Worm (Caenorhabditis elegans) whole organism, L2 larva: ENCODE measurements around the gene tofu-2.

Experiments used
- C34F6.9 ChIP-seq: fragments of 150-350 bp; optimal IDR thresholded peaks from 2 replicates; lab custom pipeline; 2014; ENCODE audit warnings: missing biosample characterization, missing genetic modification characterization
- F13H6.1 ChIP-seq: sonication (generic microtip); optimal IDR thresholded peaks from 2 replicates; lab custom pipeline; 2016; ENCODE audit warnings: missing genetic modification characterization, missing compliant biosample characterization
- R02D3.7 ChIP-seq: fragments of 150-350 bp; optimal IDR thresholded peaks from 2 replicates; lab custom pipeline; 2014; ENCODE audit warnings: missing biosample characterization, missing genetic modification characterization
- alr-1 ChIP-seq: fragments of 150-350 bp; optimal IDR thresholded peaks from 2 replicates; lab custom pipeline; 2014; ENCODE audit warnings: missing biosample characterization, missing genetic modification characterization
- ama-1 ChIP-seq: fragments of 150-350 bp; optimal IDR thresholded peaks from 2 replicates; lab custom pipeline; 2018; ENCODE audit warnings: inconsistent platforms
- blmp-1 ChIP-seq: sonication (generic microtip); optimal IDR thresholded peaks from 2 replicates; lab custom pipeline; 2017; ENCODE audit warnings: missing genetic modification characterization, mild to moderate bottlenecking, missing compliant biosample characterization, antibody characterized with exemption, moderate library complexity; ENCODE audit not compliant: insufficient read depth
- ceh-16 ChIP-seq: fragments of 150-350 bp; optimal IDR thresholded peaks from 2 replicates; lab custom pipeline; 2014; ENCODE audit warnings: missing biosample characterization, missing genetic modification characterization
- crh-2 ChIP-seq: sonication (generic microtip); optimal IDR thresholded peaks from 2 replicates; lab custom pipeline; 2017; ENCODE audit warnings: missing biosample characterization, missing genetic modification characterization
- dmd-4 ChIP-seq: sonication (generic microtip); optimal IDR thresholded peaks from 2 replicates; lab custom pipeline; 2017; ENCODE audit warnings: missing biosample characterization, missing genetic modification characterization
- egl-27 ChIP-seq: sonication (generic microtip); optimal IDR thresholded peaks from 3 replicates; lab custom pipeline; 2017; ENCODE audit warnings: missing biosample characterization, missing genetic modification reagents, missing genetic modification characterization
- elt-1 ChIP-seq: fragments of 150-350 bp; optimal IDR thresholded peaks from 2 replicates; lab custom pipeline; 2014; ENCODE audit warnings: missing biosample characterization, missing genetic modification characterization
- elt-3 ChIP-seq: sonication (generic microtip); optimal IDR thresholded peaks from 2 replicates; lab custom pipeline; 2017; ENCODE audit warnings: missing biosample characterization, missing genetic modification characterization
- fos-1 ChIP-seq: fragments of 150-350 bp; optimal IDR thresholded peaks from 2 replicates; lab custom pipeline; 2014; ENCODE audit warnings: missing biosample characterization, missing genetic modification characterization
- gmeb-1 ChIP-seq: fragments of 150-350 bp; optimal IDR thresholded peaks from 2 replicates; lab custom pipeline; 2014; ENCODE audit warnings: missing biosample characterization, missing genetic modification characterization
- lin-11 ChIP-seq: fragments of 150-350 bp; sonication (generic microtip); optimal IDR thresholded peaks from 2 replicates; lab custom pipeline; 2014; ENCODE audit warnings: missing biosample characterization, missing genetic modification characterization, inconsistent platforms, mixed read lengths
- lin-39 ChIP-seq: fragments of 150-350 bp; optimal IDR thresholded peaks from 2 replicates; lab custom pipeline; 2014; ENCODE audit warnings: missing biosample characterization, missing genetic modification reagents, missing genetic modification characterization
- lsy-2 ChIP-seq, 2 experiments: fragments of 150-350 bp in 1 of 2; sonication (generic microtip) in 1 of 2; optimal IDR thresholded peaks; 2 replicates each; lab custom pipeline; 2014 to 2017; ENCODE audit warnings: missing biosample characterization in 2 of 2, missing genetic modification characterization in 2 of 2
- mab-5 ChIP-seq: fragments of 150-350 bp; optimal IDR thresholded peaks from 2 replicates; lab custom pipeline; 2014; ENCODE audit warnings: missing biosample characterization, missing genetic modification characterization
- mbf-1 ChIP-seq: sonication (generic microtip); optimal IDR thresholded peaks from 2 replicates; lab custom pipeline; 2017; ENCODE audit warnings: missing biosample characterization, missing genetic modification characterization
- nhr-10 ChIP-seq: sonication (generic microtip); optimal IDR thresholded peaks from 2 replicates; lab custom pipeline; 2017; ENCODE audit warnings: missing biosample characterization, missing genetic modification characterization
- nhr-11 ChIP-seq: fragments of 150-350 bp; optimal IDR thresholded peaks from 2 replicates; lab custom pipeline; 2014; ENCODE audit warnings: missing biosample characterization, missing genetic modification characterization
- nhr-12 ChIP-seq: fragments of 150-350 bp; optimal IDR thresholded peaks from 2 replicates; lab custom pipeline; 2014; ENCODE audit warnings: missing biosample characterization, missing genetic modification characterization
- nhr-129 ChIP-seq: fragments of 150-350 bp; optimal IDR thresholded peaks from 2 replicates; lab custom pipeline; 2014; ENCODE audit warnings: missing biosample characterization, missing genetic modification characterization
- nhr-21 ChIP-seq: fragments of 150-350 bp; optimal IDR thresholded peaks from 2 replicates; lab custom pipeline; 2014; ENCODE audit warnings: missing biosample characterization, missing genetic modification characterization
- nhr-25 ChIP-seq: fragments of 150-350 bp; sonication (generic microtip); optimal IDR thresholded peaks from 3 replicates; lab custom pipeline; 2014; ENCODE audit warnings: missing biosample characterization, missing genetic modification characterization
- nhr-6 ChIP-seq: fragments of 150-350 bp; optimal IDR thresholded peaks from 2 replicates; lab custom pipeline; 2014; ENCODE audit warnings: missing biosample characterization, missing genetic modification characterization
- peb-1 ChIP-seq: fragments of 150-350 bp; optimal IDR thresholded peaks from 2 replicates; lab custom pipeline; 2014; ENCODE audit warnings: missing biosample characterization, missing genetic modification characterization
- sem-4 ChIP-seq: fragments of 150-350 bp; optimal IDR thresholded peaks from 2 replicates; lab custom pipeline; 2014; ENCODE audit warnings: missing biosample characterization, missing genetic modification reagents, missing genetic modification characterization
- skn-1 ChIP-seq: sonication (generic microtip); optimal IDR thresholded peaks from 2 replicates; lab custom pipeline; 2017; ENCODE audit warnings: missing biosample characterization, missing genetic modification characterization
- sma-3 ChIP-seq: sonication (generic microtip); optimal IDR thresholded peaks from 2 replicates; lab custom pipeline; 2016; ENCODE audit warnings: missing genetic modification reagents, missing genetic modification characterization, missing compliant biosample characterization
- sma-9 ChIP-seq, 2 experiments: fragments of 150-350 bp in 1 of 2; sonication (generic microtip) in 1 of 2; optimal IDR thresholded peaks; 2 replicates each; lab custom pipeline; 2014 to 2016; ENCODE audit warnings: missing genetic modification characterization in 2 of 2, mild to moderate bottlenecking in 1 of 2, missing biosample characterization in 1 of 2, missing compliant biosample characterization in 1 of 2, missing genetic modification reagents in 1 of 2, moderate library complexity in 1 of 2
- unc-55 ChIP-seq: fragments of 150-350 bp; sonication (generic microtip); optimal IDR thresholded peaks from 3 replicates; lab custom pipeline; 2014; ENCODE audit warnings: missing biosample characterization, missing genetic modification reagents, missing genetic modification characterization
- unc-62 ChIP-seq: fragments of 150-350 bp; optimal IDR thresholded peaks from 2 replicates; lab custom pipeline; 2014; ENCODE audit warnings: missing biosample characterization, missing genetic modification reagents, missing genetic modification characterization
- zag-1 ChIP-seq: fragments of 150-350 bp; optimal IDR thresholded peaks from 2 replicates; lab custom pipeline; 2014; ENCODE audit warnings: missing biosample characterization, missing genetic modification characterization

Gene tofu-2

DNA sequence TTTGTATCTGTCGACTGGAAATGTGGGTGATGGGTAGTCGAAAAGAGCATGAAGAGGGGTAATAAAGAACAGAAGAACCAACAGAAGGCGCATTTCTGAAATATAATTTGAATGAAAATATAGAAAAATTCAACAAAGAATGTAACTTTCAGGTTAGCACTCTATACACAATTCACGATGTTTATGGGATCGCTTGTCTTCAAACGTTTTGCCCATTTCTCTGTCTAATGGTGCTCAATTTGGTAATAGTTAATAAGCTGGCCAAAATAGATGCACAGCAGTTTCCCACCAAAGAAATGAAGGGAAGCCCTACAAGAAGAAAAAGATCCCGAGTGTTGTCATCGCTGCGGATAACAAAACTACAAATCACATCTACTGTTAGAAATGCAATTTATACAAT lies 3.5 kb downstream of the tofu-2 start, which contains the start of gene F20A1.8:
Gene F20A1.8 (minus strand): TSS at position 101 of the 400 bp plus-strand sequence.
- no peak for TF ChIP-seq ceh-16 (tag; lab: Kevin White, UChicago)
- TF ChIP-seq nhr-129 (tag; lab: Kevin White, UChicago) = no peak
- TF ChIP-seq mab-5 (tag; lab: Kevin White, UChicago) = no peak
- TF ChIP-seq mbf-1 = no peak
- no peak for TF ChIP-seq elt-3 (tag; lab: Kevin White, UChicago)
- no peak for TF ChIP-seq nhr-12 (tag; lab: Kevin White, UChicago)

ce11 chrV:7046005-7046404 lies 5.0 kb downstream of the tofu-2 start, which contains the start of gene F20A1.2:
Gene F20A1.2, plus strand, starts transcription at chrV:7046305.
- no peak for TF ChIP-seq R02D3.7 (tag; lab: Kevin White, UChicago)
- TF ChIP-seq egl-27 = no peak
- no peak for TF ChIP-seq elt-3 (tag; lab: Kevin White, UChicago)
- no peak for TF ChIP-seq lin-11 (tag; lab: Kevin White, UChicago)
- no peak for TF ChIP-seq dmd-4
- no peak for TF ChIP-seq peb-1 (tag; lab: Kevin White, UChicago)
- no peak for TF ChIP-seq crh-2 (tag; lab: Kevin White, UChicago)
- TF ChIP-seq elt-1 (tag; lab: Kevin White, UChicago) = no peak
- TF ChIP-seq gmeb-1 = no peak
- TF ChIP-seq lsy-2 (tag; optimal IDR thresholded peaks at IDR 0.05; lab: Kevin White, UChicago) = no peak
- no peak for TF ChIP-seq nhr-21 (tag; lab: Kevin White, UChicago)
- no peak for TF ChIP-seq C34F6.9 (tag; lab: Kevin White, UChicago)
- TF ChIP-seq sma-3 (GFP tag; lab: Kevin White, UChicago) = no peak
- TF ChIP-seq skn-1 (tag; lab: Kevin White, UChicago) = no peak
- no peak for TF ChIP-seq ceh-16 (tag; lab: Kevin White, UChicago)
- no peak for TF ChIP-seq mab-5 (tag; lab: Kevin White, UChicago)
- TF ChIP-seq lin-39 (tag; lab: Kevin White, UChicago) = no peak
- no peak for TF ChIP-seq nhr-6 (tag; lab: Kevin White, UChicago)
- TF ChIP-seq, all 48 proteins: peak for 0

ce11 chrV:7036475-7036874 lies 14.6 kb downstream of the tofu-2 start, which contains the start of gene twk-11:
Gene twk-11, minus strand, starts transcription at chrV:7036575.
- TF ChIP-seq nhr-25 = no peak
- no peak for TF ChIP-seq nhr-21 (tag; lab: Kevin White, UChicago)
- TF ChIP-seq nhr-10 (tag; lab: Kevin White, UChicago) = no peak
- no peak for TF ChIP-seq lsy-2 (tag; optimal IDR thresholded peaks at IDR 0.05; lab: Kevin White, UChicago)

DNA sequence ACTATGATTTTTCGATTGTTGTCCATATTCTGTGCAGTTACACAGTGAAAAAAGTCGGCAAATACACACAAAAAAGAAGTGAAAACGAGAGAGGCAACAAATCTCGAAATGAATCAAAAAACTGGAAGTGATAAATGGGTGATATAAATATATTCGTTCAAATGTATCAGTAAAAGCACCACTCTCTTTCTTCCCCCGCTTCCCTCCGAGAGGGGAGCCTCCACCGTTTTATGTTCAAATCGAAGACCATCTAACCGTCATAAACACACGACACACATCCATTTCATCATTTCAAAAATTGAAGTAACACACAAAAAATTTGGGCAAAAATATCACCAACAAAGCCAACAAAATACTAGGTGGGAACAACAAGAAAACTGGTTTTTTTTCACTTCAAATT lies 24.0 kb downstream of the tofu-2 start, which contains the start of gene F20A1.6:
Gene F20A1.6 (minus strand): TSS at position 101 of the 400 bp plus-strand sequence.
- TF ChIP-seq sma-9 (GFP tag; optimal IDR thresholded peaks at IDR 0.05; lab: Kevin White, UChicago) (no peak), sma-9 (tag; optimal IDR thresholded peaks at IDR 0.05; lab: Kevin White, UChicago) (no peak), fos-1 (tag; lab: Kevin White, UChicago) (no peak), lin-39 (tag; lab: Kevin White, UChicago) (no peak), sem-4 (tag; lab: Kevin White, UChicago) (no peak), elt-3 (tag; lab: Kevin White, UChicago) (no peak), mab-5 (tag; lab: Kevin White, UChicago) (no peak), R02D3.7 (tag; lab: Kevin White, UChicago) (no peak), unc-55 (no peak), dmd-4 (no peak), C34F6.9 (tag; lab: Kevin White, UChicago) (no peak), blmp-1 (tag; lab: Kevin White, UChicago) (no peak), nhr-11 (no peak), zag-1 (tag; lab: Kevin White, UChicago) (no peak), ceh-16 (tag; lab: Kevin White, UChicago) (no peak)

- TF ChIP-seq alr-1 (tag; lab: Kevin White, UChicago) (no peak), nhr-11 (no peak), lin-11 (tag; lab: Kevin White, UChicago) (no peak), nhr-6 (tag; lab: Kevin White, UChicago) (no peak), sem-4 (tag; lab: Kevin White, UChicago) (no peak), elt-1 (tag; lab: Kevin White, UChicago) (no peak), peb-1 (tag; lab: Kevin White, UChicago) (no peak), F13H6.1 (no peak), unc-62 (GFP tag; lab: Kevin White, UChicago) (no peak), sma-9 (GFP tag; optimal IDR thresholded peaks at IDR 0.05; lab: Kevin White, UChicago) (no peak), sma-9 (tag; optimal IDR thresholded peaks at IDR 0.05; lab: Kevin White, UChicago) (no peak), ama-1 (lab: Kevin White, UChicago) (no peak), gmeb-1 (no peak), nhr-21 (tag; lab: Kevin White, UChicago) (no peak), mbf-1 (no peak), fos-1 (tag; lab: Kevin White, UChicago) (no peak)
These were observed 28.1 kb downstream of the tofu-2 start for ce11 chrV:7022981-7023380.
